Worm (Caenorhabditis elegans) whole organism, late embryonic: Measurements from ENCODE around the gene F16B12.1.

Experiments used
- ahr-1 ChIP-seq: sonication (generic microtip); optimal IDR thresholded peaks from 2 replicates; lab custom pipeline; 2016; ENCODE audit warnings: missing genetic modification characterization, missing compliant biosample characterization
- ama-1 ChIP-seq: fragments of 150-350 bp; optimal IDR thresholded peaks from 2 replicates; lab custom pipeline; 2014
- dve-1 ChIP-seq: sonication (generic microtip); optimal IDR thresholded peaks from 2 replicates; lab custom pipeline; 2017; ENCODE audit warnings: antibody characterized with exemption, mild to moderate bottlenecking, missing genetic modification characterization, missing compliant biosample characterization
- elt-2 ChIP-seq: sonication (generic microtip); optimal IDR thresholded peaks from 2 replicates; lab custom pipeline; 2016; ENCODE audit warnings: missing genetic modification reagents, missing genetic modification characterization, missing compliant biosample characterization
- fkh-10 ChIP-seq: fragments of 150-350 bp; optimal IDR thresholded peaks from 2 replicates; lab custom pipeline; 2014; ENCODE audit warnings: missing biosample characterization, missing genetic modification reagents, missing genetic modification characterization
- lim-6 ChIP-seq: sonication (generic microtip); optimal IDR thresholded peaks from 2 replicates; lab custom pipeline; 2016; ENCODE audit warnings: missing genetic modification characterization, missing compliant biosample characterization
- pha-4 ChIP-seq: fragments of 150-350 bp; optimal IDR thresholded peaks from 2 replicates; lab custom pipeline; 2018; ENCODE audit warnings: missing biosample characterization, missing genetic modification reagents, missing genetic modification characterization
- sox-2 ChIP-seq: fragments of 200-800 bp; sonication (Bioruptor generic); IDR thresholded peaks from 2 replicates; pipeline ENCODE4 v1.3.6; 2022; ENCODE audit warnings: missing genetic modification reagents, missing genetic modification characterization, missing compliant biosample characterization
- unc-86 ChIP-seq: sonication (generic microtip); optimal IDR thresholded peaks from 2 replicates; lab custom pipeline; 2016; ENCODE audit warnings: missing genetic modification characterization, missing compliant biosample characterization

DNA sequence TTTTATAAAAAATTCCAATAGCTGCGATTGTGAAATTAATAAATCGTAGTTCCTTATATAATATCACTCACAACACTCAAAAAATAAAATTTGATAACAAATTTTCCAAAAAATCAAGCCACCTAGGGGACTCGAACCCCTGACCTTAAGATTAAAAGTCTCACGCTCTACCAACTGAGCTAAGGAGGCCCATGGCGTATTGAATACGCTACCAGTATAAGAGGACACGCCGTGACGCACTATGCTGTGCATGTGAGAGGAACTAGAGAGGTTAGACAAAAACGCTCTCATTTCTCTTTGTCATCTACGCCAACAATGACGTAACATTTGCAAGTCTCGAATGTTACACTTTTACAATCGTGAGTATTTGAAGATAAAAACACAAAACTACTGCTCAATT lies 21.5 kb upstream of the F16B12.1 start:
- TF ChIP-seq ahr-1 (tag; lab: Kevin White, UChicago) (peak; percentile 87), ama-1 (lab: Kevin White, UChicago) (peak; percentile 61), fkh-10 (GFP tag; lab: Kevin White, UChicago) (peak; percentile 77), pha-4 (tag; lab: Kevin White, UChicago) (no peak), dve-1 (peak; percentile 91), sox-2 (GFP tag; lab: Robert Waterston, UW) (peak; percentile 94), unc-86 (tag; lab: Kevin White, UChicago) (peak; percentile 90), elt-2 (tag; lab: Kevin White, UChicago) (peak; percentile 98), lim-6 (peak; percentile 88)
